Worm (Caenorhabditis elegans) whole organism, L1 larva: ENCODE results near the gene pals-21.

Experiments
- C34B4.2 ChIP-seq: sonication (generic microtip); optimal IDR thresholded peaks from 2 replicates; lab custom pipeline; 2017; ENCODE audit warnings: mild to moderate bottlenecking, missing genetic modification characterization, missing compliant biosample characterization
- Y116A8C.19 ChIP-seq: sonication (generic microtip); optimal IDR thresholded peaks from 2 replicates; lab custom pipeline; 2016; ENCODE audit warnings: missing compliant biosample characterization, missing genetic modification characterization, borderline replicate concordance
- alr-1 ChIP-seq: fragments of 200-800 bp; sonication (Bioruptor generic); optimal IDR thresholded peaks from 2 replicates; lab custom pipeline; 2018; ENCODE audit warnings: borderline replicate concordance, mild to moderate bottlenecking, missing genetic modification characterization, missing compliant biosample characterization
- aly-2 ChIP-seq: fragments of 150-350 bp; optimal IDR thresholded peaks from 2 replicates; lab custom pipeline; 2014; ENCODE audit warnings: missing biosample characterization, missing genetic modification characterization
- ceh-8 ChIP-seq: fragments of 200-800 bp; sonication (Bioruptor generic); optimal IDR thresholded peaks from 2 replicates; lab custom pipeline; 2018; ENCODE audit warnings: mild to moderate bottlenecking, missing genetic modification characterization, moderate library complexity, missing compliant biosample characterization
- ceh-88 ChIP-seq: fragments of 200-800 bp; sonication (Bioruptor generic); IDR thresholded peaks from 2 replicates; pipeline ENCODE4 v1.3.6; 2022; ENCODE audit warnings: missing genetic modification characterization, missing compliant biosample characterization
- ceh-90 ChIP-seq: sonication (generic microtip); optimal IDR thresholded peaks from 2 replicates; lab custom pipeline; 2016; ENCODE audit warnings: missing genetic modification characterization, missing compliant biosample characterization
- dpl-1 ChIP-seq, 3 experiments: fragments of 150-350 bp in 2 of 3; sonication (generic microtip) in 1 of 3; optimal IDR thresholded peaks; 2 replicates each; lab custom pipeline; 2014 to 2017; ENCODE audit warnings: missing biosample characterization in 3 of 3, missing genetic modification characterization in 3 of 3, missing genetic modification reagents in 3 of 3
- efl-1 ChIP-seq, 4 experiments: fragments of 150-350 bp; optimal IDR thresholded peaks in 3 of 4; peaks in 1 of 4; 1 replicate in 1 of 4; 2 replicates in 3 of 4; lab custom pipeline; 2014; ENCODE audit warnings: missing biosample characterization in 2 of 4, missing genetic modification characterization in 2 of 4, missing genetic modification reagents in 2 of 4
- elt-2 ChIP-seq: sonication (generic microtip); optimal IDR thresholded peaks from 2 replicates; lab custom pipeline; 2016; ENCODE audit warnings: missing genetic modification characterization, mild to moderate bottlenecking, inconsistent platforms, missing compliant biosample characterization, missing genetic modification reagents
- ets-5 ChIP-seq: fragments of 200-800 bp; sonication (Bioruptor generic); IDR thresholded peaks from 2 replicates; pipeline ENCODE4 v1.3.6; 2022; ENCODE audit warnings: missing genetic modification characterization, missing compliant biosample characterization
- fkh-4 ChIP-seq: sonication (generic microtip); optimal IDR thresholded peaks from 2 replicates; lab custom pipeline; 2016; ENCODE audit warnings: missing compliant biosample characterization, missing genetic modification characterization, borderline replicate concordance
- fos-1 ChIP-seq: fragments of 150-350 bp; optimal IDR thresholded peaks from 2 replicates; lab custom pipeline; 2014; ENCODE audit warnings: missing biosample characterization, missing genetic modification characterization
- hlh-17 ChIP-seq: fragments of 200-800 bp; sonication (Bioruptor generic); optimal IDR thresholded peaks from 2 replicates; lab custom pipeline; 2018; ENCODE audit warnings: missing genetic modification characterization, mild to moderate bottlenecking, missing compliant biosample characterization, moderate library complexity, borderline replicate concordance
- irx-1 ChIP-seq: sonication (generic microtip); optimal IDR thresholded peaks from 2 replicates; lab custom pipeline; 2016; ENCODE audit warnings: missing genetic modification characterization, missing compliant biosample characterization
- isw-1 ChIP-seq: fragments of 200-800 bp; sonication (Bioruptor generic); IDR thresholded peaks from 2 replicates; pipeline ENCODE4 v1.3.6; 2022; ENCODE audit warnings: missing genetic modification characterization, missing compliant biosample characterization
- lin-14 ChIP-seq: fragments of 200-800 bp; sonication (Bioruptor generic); optimal IDR thresholded peaks from 2 replicates; lab custom pipeline; 2018; ENCODE audit warnings: mild to moderate bottlenecking, missing genetic modification characterization, moderate library complexity, missing compliant biosample characterization
- lin-35 ChIP-seq, 2 experiments: fragments of 150-350 bp; optimal IDR thresholded peaks; 2 replicates each; lab custom pipeline; 2014; ENCODE audit warnings: missing biosample characterization in 2 of 2, missing genetic modification characterization in 2 of 2, missing genetic modification reagents in 2 of 2
- lin-39 ChIP-seq: fragments of 150-350 bp; optimal IDR thresholded peaks from 2 replicates; lab custom pipeline; 2014; ENCODE audit warnings: missing biosample characterization, missing genetic modification reagents, missing genetic modification characterization
- mef-2 ChIP-seq: fragments of 150-350 bp; optimal IDR thresholded peaks from 2 replicates; lab custom pipeline; 2014; ENCODE audit warnings: missing biosample characterization, missing genetic modification characterization
- nhr-12 ChIP-seq: sonication (generic microtip); optimal IDR thresholded peaks from 2 replicates; lab custom pipeline; 2017; ENCODE audit warnings: missing biosample characterization, missing genetic modification characterization
- nhr-237 ChIP-seq: fragments of 150-350 bp; optimal IDR thresholded peaks from 2 replicates; lab custom pipeline; 2014; ENCODE audit warnings: missing biosample characterization, missing genetic modification characterization
- nhr-71 ChIP-seq: sonication (generic microtip); optimal IDR thresholded peaks from 2 replicates; lab custom pipeline; 2016; ENCODE audit warnings: mild to moderate bottlenecking, missing genetic modification characterization, moderate library complexity, missing compliant biosample characterization
- pag-3 ChIP-seq: sonication (generic microtip); optimal IDR thresholded peaks from 2 replicates; lab custom pipeline; 2017; ENCODE audit warnings: missing genetic modification characterization, mild to moderate bottlenecking, missing compliant biosample characterization, antibody characterized with exemption, borderline replicate concordance; ENCODE audit not compliant: insufficient read depth
- rnt-1 ChIP-seq: sonication (generic microtip); optimal IDR thresholded peaks from 2 replicates; lab custom pipeline; 2016; ENCODE audit warnings: mild to moderate bottlenecking, missing genetic modification characterization, moderate library complexity, missing compliant biosample characterization
- snpc-4 ChIP-seq: fragments of 150-350 bp; optimal IDR thresholded peaks from 2 replicates; lab custom pipeline; 2014; ENCODE audit warnings: missing biosample characterization, missing genetic modification characterization
- sox-4 ChIP-seq: sonication (generic microtip); optimal IDR thresholded peaks from 2 replicates; lab custom pipeline; 2016; ENCODE audit warnings: missing genetic modification characterization, missing compliant biosample characterization
- tlp-1 ChIP-seq: fragments of 150-350 bp; optimal IDR thresholded peaks from 2 replicates; lab custom pipeline; 2014; ENCODE audit warnings: missing biosample characterization, missing genetic modification characterization
- unc-130 ChIP-seq: fragments of 150-350 bp; optimal IDR thresholded peaks from 2 replicates; lab custom pipeline; 2017; ENCODE audit warnings: missing biosample characterization, missing genetic modification characterization, inconsistent platforms
- unc-62 ChIP-seq: fragments of 150-350 bp; optimal IDR thresholded peaks from 2 replicates; lab custom pipeline; 2014; ENCODE audit warnings: missing biosample characterization, missing genetic modification reagents, missing genetic modification characterization

Gene pals-21

DNA sequence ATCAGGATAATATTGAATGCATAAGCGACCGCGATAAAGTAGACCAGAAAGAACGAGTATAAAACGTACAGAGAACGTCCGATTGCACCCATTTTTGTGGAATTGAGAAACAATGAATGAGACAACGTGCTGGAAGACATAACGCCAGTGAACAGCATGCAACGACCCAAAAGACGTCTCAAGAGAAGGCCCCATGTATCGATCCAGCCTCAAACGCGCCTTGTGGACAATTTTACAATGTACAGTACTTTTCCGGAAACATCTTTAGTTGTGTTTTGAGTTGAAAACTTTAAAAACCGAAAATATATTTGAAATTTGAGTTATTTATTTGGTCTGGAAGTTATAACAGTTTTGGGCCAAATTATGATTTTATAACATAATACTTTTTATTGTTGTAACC is 29.7 kb downstream of the pals-21 start, which contains the start of gene Y82E9BL.3:
Gene Y82E9BL.3, minus strand, starts transcription at position 101 of the 400 bp plus-strand sequence.
- no peak for TF ChIP-seq pag-3
- no peak for TF ChIP-seq lin-14 (GFP tag; lab: Kevin White, UChicago)
- TF ChIP-seq snpc-4 (tag; lab: Kevin White, UChicago), result no peak
- TF ChIP-seq sox-4 (tag; lab: Kevin White, UChicago), result no peak
- TF ChIP-seq tlp-1 (tag; lab: Kevin White, UChicago), result no peak
- no peak for TF ChIP-seq nhr-237
- no peak for TF ChIP-seq efl-1 (optimal IDR thresholded peaks at IDR 0.05; lab: Kevin White, UChicago)
- TF ChIP-seq efl-1 (GFP tag; optimal IDR thresholded peaks at IDR 0.05 in 1 of 2; lab: Kevin White, UChicago), result peak in 1 of 2 experiments; percentile 62
- TF ChIP-seq nhr-12 (tag; lab: Kevin White, UChicago), result no peak
- TF ChIP-seq rnt-1 (tag; lab: Kevin White, UChicago), result no peak

DNA sequence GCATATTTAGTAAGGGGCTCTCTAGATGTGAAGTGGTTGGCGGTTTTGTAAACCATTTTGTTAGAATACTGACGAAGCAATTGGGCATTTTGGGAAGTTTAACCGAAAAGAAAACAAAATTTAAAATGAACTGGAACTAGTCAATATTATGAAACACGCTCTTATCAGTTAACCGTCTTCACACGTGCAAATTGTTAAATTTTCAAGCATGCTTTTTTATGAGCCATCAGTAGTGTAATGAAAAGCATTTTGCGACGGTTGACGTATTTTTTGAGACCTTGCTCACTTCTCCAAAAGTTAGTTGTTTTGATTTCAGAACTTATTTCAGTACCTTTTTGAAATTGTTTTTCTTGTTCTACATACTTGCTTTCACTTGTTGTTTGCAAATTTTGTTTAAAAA is 31.1 kb downstream of the pals-21 start, which contains the start of gene fbxa-25:
Gene fbxa-25, minus strand, starts transcription at position 138 of the 400 bp plus-strand sequence.
- TF ChIP-seq lin-39 (tag; lab: Kevin White, UChicago) (no peak), efl-1 (optimal IDR thresholded peaks at IDR 0.05; lab: Kevin White, UChicago) (no peak), efl-1 (GFP tag; optimal IDR thresholded peaks at IDR 0.05 in 1 of 2; lab: Kevin White, UChicago) (peak in 1 of 2 experiments; percentile 51), nhr-71 (no peak), elt-2 (tag; lab: Kevin White, UChicago) (peak; percentile 5)

DNA sequence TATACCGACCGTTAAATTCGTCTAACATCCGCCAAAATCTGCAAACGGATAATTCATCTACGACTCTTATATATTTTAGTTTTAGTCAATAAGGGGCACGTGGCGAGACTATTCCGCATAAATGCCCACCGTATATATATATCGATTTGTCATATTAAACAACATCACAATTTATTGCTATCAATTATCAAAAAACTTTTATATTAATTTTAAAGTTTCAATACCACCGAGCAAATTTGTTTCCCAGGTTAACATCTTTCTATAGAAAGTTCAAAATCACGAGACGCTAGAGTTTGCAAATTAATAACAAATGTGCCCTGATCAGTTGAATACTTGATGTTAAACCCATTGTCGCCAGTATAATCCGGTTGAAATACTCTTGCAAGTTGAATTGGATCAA is 32.9 kb downstream of the pals-21 start, which contains the start of gene Y82E9BL.5:
Gene Y82E9BL.5, minus strand, starts transcription at position 101 of the 400 bp plus-strand sequence.
- TF ChIP-seq fos-1, result no peak
- TF ChIP-seq efl-1 (optimal IDR thresholded peaks at IDR 0.05; lab: Kevin White, UChicago), result no peak
- no peak for TF ChIP-seq efl-1 (GFP tag; optimal IDR thresholded peaks at IDR 0.05 in 1 of 2; lab: Kevin White, UChicago)
- TF ChIP-seq mef-2 (tag; lab: Kevin White, UChicago), result no peak
- TF ChIP-seq aly-2 (tag; lab: Kevin White, UChicago), result no peak
- no peak for TF ChIP-seq ceh-88 (GFP tag; lab: Robert Waterston, UW)
- no peak for TF ChIP-seq dpl-1 (GFP tag; optimal IDR thresholded peaks at IDR 0.05; lab: Kevin White, UChicago)
- TF ChIP-seq snpc-4 (tag; lab: Kevin White, UChicago), result no peak
- no peak for TF ChIP-seq lin-35 (GFP tag; optimal IDR thresholded peaks at IDR 0.05; lab: Kevin White, UChicago)
- no peak for TF ChIP-seq isw-1

DNA sequence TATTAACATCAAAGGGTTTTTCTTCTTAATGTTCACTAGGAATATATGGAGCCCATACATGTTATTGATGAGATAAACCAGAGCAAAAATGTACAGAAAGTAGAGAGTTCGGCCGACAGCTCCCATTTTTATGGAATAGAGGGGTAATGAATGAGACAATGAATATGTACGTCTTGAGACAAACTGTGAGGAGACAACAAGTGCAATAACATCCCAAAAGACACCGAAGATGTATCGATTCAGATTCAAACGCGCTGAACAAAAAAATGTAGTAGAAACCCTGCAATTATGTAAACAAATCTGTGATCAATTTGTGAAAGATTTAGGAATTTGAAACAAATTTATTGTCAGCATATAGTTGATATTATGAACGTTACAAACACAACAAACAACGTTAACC is 33.4 kb downstream of the pals-21 start:
- no peak for TF ChIP-seq efl-1 (optimal IDR thresholded peaks at IDR 0.05; lab: Kevin White, UChicago)
- peak in 1 of 2 experiments; percentile 51 for TF ChIP-seq efl-1 (GFP tag; optimal IDR thresholded peaks at IDR 0.05 in 1 of 2; lab: Kevin White, UChicago)
- TF ChIP-seq ceh-8, result no peak
- no peak for TF ChIP-seq aly-2 (tag; lab: Kevin White, UChicago)
- TF ChIP-seq ets-5 (GFP tag; lab: Robert Waterston, UW), result no peak
- TF ChIP-seq fkh-4 (tag; lab: Kevin White, UChicago), result no peak
- no peak for TF ChIP-seq C34B4.2 (tag; lab: Kevin White, UChicago)
- no peak for TF ChIP-seq alr-1 (tag; lab: Kevin White, UChicago)
- TF ChIP-seq nhr-12 (tag; lab: Kevin White, UChicago), result no peak

DNA sequence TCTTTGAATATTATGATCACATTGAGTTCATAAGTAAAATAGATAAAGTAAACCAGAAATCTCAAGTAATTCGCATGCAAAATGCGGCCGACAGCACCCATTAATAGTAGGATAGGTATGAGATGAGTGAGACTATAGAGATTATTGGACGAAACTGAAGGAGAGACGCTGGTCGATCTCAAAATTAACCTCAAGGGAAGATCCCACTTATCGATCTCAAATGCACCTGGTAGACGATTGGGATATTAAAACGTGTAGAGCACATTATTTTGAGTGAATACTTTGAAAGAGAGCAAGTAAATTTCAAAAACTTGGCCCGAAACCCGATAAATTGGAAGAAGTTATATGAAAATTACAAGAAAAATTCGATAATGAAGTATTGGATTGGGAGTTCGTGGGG is 34.7 kb downstream of the pals-21 start, which contains the start of gene Y82E9BL.6:
Gene Y82E9BL.6, minus strand, starts transcription at position 101 of the 400 bp plus-strand sequence.
- TF ChIP-seq ceh-88 (GFP tag; lab: Robert Waterston, UW) (no peak), unc-130 (tag; lab: Kevin White, UChicago) (no peak), Y116A8C.19 (tag; lab: Kevin White, UChicago) (no peak), irx-1 (no peak), unc-62 (GFP tag; lab: Kevin White, UChicago) (no peak), hlh-17 (GFP tag; lab: Kevin White, UChicago) (no peak), ceh-90 (tag; lab: Kevin White, UChicago) (no peak), mef-2 (tag; lab: Kevin White, UChicago) (no peak)
